Fruit fly (Drosophila melanogaster): ENCODE data around the gene CG31797.

dm6 chr2L:19262140-19262539 lies at the start of gene CG31797:
- TF ChIP-seq Myc (optimal IDR thresholded peaks at IDR 0.05) (no peak), insv (optimal IDR thresholded peaks at IDR 0.05) (no peak), ttk (optimal IDR thresholded peaks at IDR 0.05) (no peak), psq (optimal IDR thresholded peaks at IDR 0.05) (no peak)
